Fruit fly (Drosophila melanogaster): ENCODE results near the gene CalpB.

DNA sequence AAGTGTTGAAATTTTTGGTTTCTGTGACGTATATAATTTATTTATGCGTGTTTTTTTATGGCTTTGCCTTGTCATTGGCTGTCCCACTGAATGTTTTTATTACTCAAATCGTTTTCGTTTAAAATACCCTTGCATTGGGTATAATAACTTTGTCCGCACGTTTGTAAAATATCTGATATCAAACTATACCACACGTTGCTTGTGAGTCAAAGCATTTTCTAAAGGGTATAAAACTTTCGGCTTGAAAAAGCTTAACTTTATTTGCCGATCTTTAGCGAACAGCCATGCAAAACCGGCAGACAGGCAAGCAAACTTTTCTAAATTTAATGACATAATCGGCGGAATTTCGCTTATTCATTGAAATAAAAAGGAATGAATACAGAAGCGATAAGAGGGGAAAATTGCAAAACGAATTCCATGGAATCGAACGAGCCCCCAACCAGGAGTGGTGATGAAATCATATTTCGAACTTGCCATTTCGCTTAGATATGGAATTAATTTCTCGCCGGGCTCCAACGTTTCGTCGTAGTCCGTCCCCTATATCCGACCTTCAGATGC is 41.1 kb upstream of the CalpB start:
- TF ChIP-seq CG8478 (optimal IDR thresholded peaks at IDR 0.05) (no peak), CTCF (optimal IDR thresholded peaks at IDR 0.05) (no peak)
